ENCODE assay signal across 2 fruit fly cellular contexts in the genomic region with DNA sequence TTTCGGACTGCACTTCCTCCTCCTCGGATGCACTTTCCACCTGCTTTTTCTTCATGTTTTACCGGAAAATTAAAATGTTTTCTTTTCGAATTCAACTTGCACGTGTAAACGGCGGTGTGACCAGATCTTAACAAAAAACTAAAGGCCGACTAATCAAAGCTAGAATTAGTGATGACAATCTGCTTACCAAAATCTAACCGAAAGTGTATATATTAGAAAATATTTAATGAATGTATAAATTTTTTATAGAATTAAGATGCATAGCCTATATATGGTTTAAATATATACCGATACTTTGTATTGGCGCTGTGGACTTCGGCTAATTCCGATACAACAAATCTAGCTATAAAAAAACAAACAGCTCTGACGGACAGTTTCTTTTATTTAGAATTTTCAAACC.
TF ChIP-seq lines count a peak whose summit lies in the region.

A gene (minus strand): TSS at position 216 of the 400 bp plus-strand sequence.
A gene (plus strand): TSS at position 400 of the 400 bp plus-strand sequence.

TF ChIP-seq in whole organism, embryonic, 481 proteins besides CTCF, POLR2A, EP300 and RAD21 (continued from another document and continues in another):
- peak; percentile 38 for TF ChIP-seq Usf (GFP tag; optimal IDR thresholded peaks at IDR 0.05; lab: Kevin White, UChicago)
- TF ChIP-seq slbo (GFP tag; IDR thresholded peaks at IDR 0.05; lab: Robert Waterston, UW): peak; percentile 83
- TF ChIP-seq vfl (GFP tag; optimal IDR thresholded peaks at IDR 0.05; lab: Kevin White, UChicago): no peak
- no peak for TF ChIP-seq mld (GFP tag; IDR thresholded peaks at IDR 0.05; lab: Robert Waterston, UW; ENCODE audit: partially characterized antibody)
- TF ChIP-seq da (GFP tag; optimal IDR thresholded peaks at IDR 0.05; lab: Kevin White, UChicago): no peak
- TF ChIP-seq B-H1 (GFP tag; IDR thresholded peaks at IDR 0.05; lab: Robert Waterston, UW): no peak; the same call in 2 of the 3 replicates
- TF ChIP-seq Dip3 (GFP tag; optimal IDR thresholded peaks at IDR 0.05; lab: Kevin White, UChicago): no peak
- no peak for TF ChIP-seq Kr (GFP tag; optimal IDR thresholded peaks at IDR 0.05; lab: Kevin White, UChicago)
- no peak for TF ChIP-seq sima (GFP tag; optimal IDR thresholded peaks at IDR 0.05; lab: Kevin White, UChicago)
- peak; percentile 68 for TF ChIP-seq lmd (GFP tag; IDR thresholded peaks at IDR 0.05; lab: Robert Waterston, UW)
- peak; percentile 9 for TF ChIP-seq CG11723 (GFP tag; optimal IDR thresholded peaks at IDR 0.05; lab: Kevin White, UChicago)
- TF ChIP-seq ase (GFP tag; IDR thresholded peaks at IDR 0.05; lab: Robert Waterston, UW): 0 out of 3 replicates have a peak, but pooled peaks have one; percentile 42
- TF ChIP-seq nerfin-1 (tag; optimal IDR thresholded peaks at IDR 0.05; lab: Kevin White, UChicago): peak; percentile 74
- no peak for TF ChIP-seq z (GFP tag; IDR thresholded peaks at IDR 0.05; lab: Robert Waterston, UW)
- no peak for TF ChIP-seq luna (GFP tag; optimal IDR thresholded peaks at IDR 0.05; lab: Kevin White, UChicago)
- TF ChIP-seq E2f1 (GFP tag; IDR thresholded peaks at IDR 0.05; lab: Robert Waterston, UW): peak; percentile 59; the same call in 1 of the 2 replicates
- no peak for TF ChIP-seq pnt (GFP tag; optimal IDR thresholded peaks at IDR 0.05; lab: Kevin White, UChicago)
- TF ChIP-seq bbx (GFP tag; IDR thresholded peaks at IDR 0.05; lab: Robert Waterston, UW; ENCODE audit: partially characterized antibody): no peak
- no peak for TF ChIP-seq CG9609 (GFP tag; optimal IDR thresholded peaks at IDR 0.05; lab: Kevin White, UChicago)
- peak; percentile 34 for TF ChIP-seq nom (GFP tag; optimal IDR thresholded peaks at IDR 0.05; lab: Kevin White, UChicago)
- TF ChIP-seq maf-S (GFP tag; optimal IDR thresholded peaks at IDR 0.05; lab: Kevin White, UChicago): no peak
- TF ChIP-seq Mad (GFP tag; optimal IDR thresholded peaks at IDR 0.05; lab: Kevin White, UChicago): peak; percentile 2
- no peak for TF ChIP-seq CG15073 (GFP tag; optimal IDR thresholded peaks at IDR 0.05; lab: Kevin White, UChicago)
- TF ChIP-seq Hr51 (GFP tag; optimal IDR thresholded peaks at IDR 0.05; lab: Kevin White, UChicago): peak in 1 of 2 experiments; percentile 71
- peak; percentile 64 for TF ChIP-seq CG9797 (GFP tag; optimal IDR thresholded peaks at IDR 0.05; lab: Kevin White, UChicago)
- no peak for TF ChIP-seq Bteb2 (GFP tag; optimal IDR thresholded peaks at IDR 0.05; lab: Kevin White, UChicago)
- no peak for TF ChIP-seq nerfin-2 (GFP tag; IDR thresholded peaks at IDR 0.05; lab: Robert Waterston, UW; ENCODE audit: partially characterized antibody)
- no peak for TF ChIP-seq CG1832 (GFP tag; optimal IDR thresholded peaks at IDR 0.05; lab: Kevin White, UChicago)
- TF ChIP-seq CG1024 (GFP tag; IDR thresholded peaks at IDR 0.05; lab: Robert Waterston, UW): no peak
- TF ChIP-seq CG6854 (GFP tag; optimal IDR thresholded peaks at IDR 0.05; lab: Kevin White, UChicago): no peak
- TF ChIP-seq CG11093 (GFP tag; IDR thresholded peaks at IDR 0.05; lab: Robert Waterston, UW): no peak; the same call in 2 of the 3 replicates
- TF ChIP-seq CG11456 (GFP tag; IDR thresholded peaks at IDR 0.05; lab: Robert Waterston, UW): no peak
- peak; percentile 82 for TF ChIP-seq Nf-YC (tag; optimal IDR thresholded peaks at IDR 0.05; lab: Kevin White, UChicago)
- peak; percentile 59 for TF ChIP-seq YL-1 (GFP tag; optimal IDR thresholded peaks at IDR 0.05; lab: Kevin White, UChicago)
- peak; percentile 54 for TF ChIP-seq CG12155 (GFP tag; optimal IDR thresholded peaks at IDR 0.05; lab: Kevin White, UChicago)
- TF ChIP-seq CG2199 (GFP tag; IDR thresholded peaks at IDR 0.05; lab: Robert Waterston, UW): no peak
- no peak for TF ChIP-seq Opbp (GFP tag; IDR thresholded peaks at IDR 0.05; lab: Robert Waterston, UW; ENCODE audit: partially characterized antibody)
- TF ChIP-seq CG4328 (GFP tag; optimal IDR thresholded peaks at IDR 0.05; lab: Kevin White, UChicago): peak; percentile 35
- peak; percentile 37 for TF ChIP-seq Spps (tag; optimal IDR thresholded peaks at IDR 0.05; lab: Kevin White, UChicago)
- TF ChIP-seq Tbp (GFP tag; optimal IDR thresholded peaks at IDR 0.05; lab: Kevin White, UChicago): no peak
- TF ChIP-seq CG12769 (tag; optimal IDR thresholded peaks at IDR 0.05; lab: Kevin White, UChicago): no peak
- TF ChIP-seq Hr78 (GFP tag; optimal IDR thresholded peaks at IDR 0.05; lab: Kevin White, UChicago): no peak
- TF ChIP-seq Fer3 (tag; optimal IDR thresholded peaks at IDR 0.05; lab: Kevin White, UChicago): peak; percentile 68
- no peak for TF ChIP-seq CG14965 (GFP tag; optimal IDR thresholded peaks at IDR 0.05; lab: Kevin White, UChicago; ENCODE audit: borderline replicate concordance)
- no peak for TF ChIP-seq HLHmδ (GFP tag; optimal IDR thresholded peaks at IDR 0.05; lab: Kevin White, UChicago)
- TF ChIP-seq ATbp (GFP tag; optimal IDR thresholded peaks at IDR 0.05; lab: Kevin White, UChicago): peak; percentile 25
- peak; percentile 80 for TF ChIP-seq CG10147 (GFP tag; optimal IDR thresholded peaks at IDR 0.05; lab: Kevin White, UChicago)
- TF ChIP-seq CG13624 (GFP tag; optimal IDR thresholded peaks at IDR 0.05; lab: Kevin White, UChicago): no peak
- TF ChIP-seq emc (GFP tag; optimal IDR thresholded peaks at IDR 0.05; lab: Kevin White, UChicago): no peak
- TF ChIP-seq CG9876 (GFP tag; optimal IDR thresholded peaks at IDR 0.05; lab: Kevin White, UChicago): no peak
- no peak for TF ChIP-seq CG42726 (GFP tag; IDR thresholded peaks at IDR 0.05; lab: Robert Waterston, UW; ENCODE audit: partially characterized antibody)
- peak; percentile 78 for TF ChIP-seq CG7839 (tag; optimal IDR thresholded peaks at IDR 0.05; lab: Kevin White, UChicago)
- TF ChIP-seq CG2120 (GFP tag; optimal IDR thresholded peaks at IDR 0.05; lab: Kevin White, UChicago): peak; percentile 67
- no peak for TF ChIP-seq CG32772 (GFP tag; IDR thresholded peaks at IDR 0.05; lab: Robert Waterston, UW)
- peak; percentile 67 for TF ChIP-seq CG32532 (GFP tag; IDR thresholded peaks at IDR 0.05; lab: Robert Waterston, UW)
- TF ChIP-seq CG14710 (tag; optimal IDR thresholded peaks at IDR 0.05; lab: Kevin White, UChicago): peak; percentile 86
- TF ChIP-seq CG11696 (GFP tag; IDR thresholded peaks at IDR 0.05; lab: Robert Waterston, UW): no peak
- TF ChIP-seq CG9932 (GFP tag; IDR thresholded peaks at IDR 0.05; lab: Robert Waterston, UW): peak; percentile 85
- TF ChIP-seq caup (GFP tag; optimal IDR thresholded peaks at IDR 0.05; lab: Kevin White, UChicago; ENCODE audit: severe bottlenecking): peak; percentile 57
- no peak for TF ChIP-seq MESR4 (GFP tag; optimal IDR thresholded peaks at IDR 0.05; lab: Kevin White, UChicago)
- TF ChIP-seq Doc2 (GFP tag; IDR thresholded peaks at IDR 0.05; lab: Robert Waterston, UW): no peak
- TF ChIP-seq CG30020 (tag; optimal IDR thresholded peaks at IDR 0.05; lab: Kevin White, UChicago): peak; percentile 72
- peak; percentile 56; the same call in 1 of the 2 replicates for TF ChIP-seq wor (GFP tag; IDR thresholded peaks at IDR 0.05; lab: Robert Waterston, UW)

TF ChIP-seq in whole organism, prepupa, 60 proteins besides CTCF, POLR2A, EP300 and RAD21 (continued from another document):
- TF ChIP-seq Ets96B (tag; optimal IDR thresholded peaks at IDR 0.05; lab: Kevin White, UChicago) (peak; percentile 69), CG15336 (GFP tag; IDR thresholded peaks at IDR 0.05; lab: Robert Waterston, UW) (peak; percentile 56; the same call in 1 of the 2 replicates), CG11294 (GFP tag; IDR thresholded peaks at IDR 0.05; lab: Robert Waterston, UW) (peak; percentile 36; the same call in 1 of the 2 replicates), CG7368 (GFP tag; optimal IDR thresholded peaks at IDR 0.05; lab: Kevin White, UChicago) (no peak), CG11902 (GFP tag; optimal IDR thresholded peaks at IDR 0.05; lab: Kevin White, UChicago) (peak; percentile 41), cyc (GFP tag; optimal IDR thresholded peaks at IDR 0.05; lab: Kevin White, UChicago) (peak; percentile 54), CG10669 (GFP tag; optimal IDR thresholded peaks at IDR 0.05; lab: Kevin White, UChicago) (no peak), CG6854 (GFP tag; optimal IDR thresholded peaks at IDR 0.05; lab: Kevin White, UChicago) (peak; percentile 5), CG4318 (GFP tag; optimal IDR thresholded peaks at IDR 0.05; lab: Kevin White, UChicago) (no peak)
